Fruit fly (Drosophila melanogaster) S2 (cell line): ENCODE measurements around the gene Nmdmc.

Source experiments
- CG8478 ChIP-seq: fragments of >200 bp; optimal IDR thresholded peaks from 2 replicates; lab custom pipeline; 2018
- CTCF ChIP-seq, 2 experiments: fragments of >200 bp; optimal IDR thresholded peaks; 2 replicates each; lab custom pipeline; 2018

- TF ChIP-seq CTCF (optimal IDR thresholded peaks at IDR 0.05; lab: Kevin White, UChicago) (no peak), CG8478 (lab: Kevin White, UChicago) (no peak)
These were observed 44.2 kb downstream of the Nmdmc start, which contains the start of the genes Prosbeta3 and Iru for dm6 chr3R:9006129-9006528.
